Fruit fly (Drosophila melanogaster) whole organism, embryonic: ENCODE data around the gene Cpr65Aw.
A peak's percentile ranks its signal among the peaks of the same experiment; 100 is the strongest.

Experiments
- ATbp ChIP-seq: fragments of 200-800 bp; sonication (Bioruptor generic); optimal IDR thresholded peaks from 2 replicates; lab custom pipeline; 2017; ENCODE audit warnings: missing biosample characterization, mild to moderate bottlenecking, missing genetic modification characterization, missing genetic modification reagents
- BEAF-32 ChIP-seq: fragments of 200-800 bp; sonication (Bioruptor generic); optimal IDR thresholded peaks from 3 replicates; lab custom pipeline; 2017; ENCODE audit warnings: missing biosample characterization, missing genetic modification characterization, mild to moderate bottlenecking, moderate library complexity, missing genetic modification reagents
- Bteb2 ChIP-seq: fragments of 200-800 bp; sonication (Bioruptor generic); optimal IDR thresholded peaks from 2 replicates; lab custom pipeline; 2016; ENCODE audit warnings: missing biosample characterization, missing genetic modification characterization
- CG10209 ChIP-seq: fragments of 200-800 bp; sonication (Bioruptor generic); optimal IDR thresholded peaks from 3 replicates; lab custom pipeline; 2017; ENCODE audit warnings: missing biosample characterization, mild to moderate bottlenecking, missing genetic modification characterization, missing genetic modification reagents
- CG10543 ChIP-seq: fragments of 200-800 bp; sonication (Bioruptor generic); optimal IDR thresholded peaks from 3 replicates; lab custom pipeline; 2017; ENCODE audit warnings: missing biosample characterization, mild to moderate bottlenecking, missing genetic modification characterization, moderate library complexity
- CG11695 ChIP-seq: fragments of 200-800 bp; sonication (Bioruptor generic); IDR thresholded peaks from 3 replicates; pipeline ENCODE4 v1.3.6; 2022; ENCODE audit warnings: missing biosample characterization, missing genetic modification characterization
- CG14860 ChIP-seq: fragments of 200-800 bp; sonication (Bioruptor generic); IDR thresholded peaks from 3 replicates; pipeline ENCODE4 v1.3.6; 2022; ENCODE audit warnings: missing biosample characterization, missing genetic modification characterization; ENCODE audit not compliant: partially characterized antibody
- CG15073 ChIP-seq: fragments of 200-800 bp; sonication (Bioruptor generic); optimal IDR thresholded peaks from 2 replicates; lab custom pipeline; 2016; ENCODE audit warnings: missing biosample characterization, missing genetic modification characterization
- CG16863 ChIP-seq: fragments of 200-800 bp; sonication (Bioruptor generic); optimal IDR thresholded peaks from 3 replicates; lab custom pipeline; 2016; ENCODE audit warnings: missing biosample characterization, missing genetic modification characterization
- CG1832 ChIP-seq: fragments of 200-800 bp; sonication (Bioruptor generic); optimal IDR thresholded peaks from 2 replicates; lab custom pipeline; 2017; ENCODE audit warnings: missing biosample characterization, mild to moderate bottlenecking, missing genetic modification characterization, inconsistent platforms
- CG2129 ChIP-seq: fragments of 200-800 bp; sonication (Bioruptor generic); IDR thresholded peaks from 2 replicates; pipeline ENCODE4 v1.3.6; 2022; ENCODE audit warnings: missing biosample characterization, missing genetic modification characterization; ENCODE audit not compliant: partially characterized antibody
- CG3163 ChIP-seq: fragments of 200-800 bp; sonication (Bioruptor generic); optimal IDR thresholded peaks from 3 replicates; lab custom pipeline; 2016; ENCODE audit warnings: missing biosample characterization, missing genetic modification characterization
- CG34422 ChIP-seq: fragments of 200-800 bp; sonication (Bioruptor generic); IDR thresholded peaks from 3 replicates; pipeline ENCODE4 v1.3.6; 2022; ENCODE audit warnings: missing biosample characterization, missing genetic modification characterization
- CG8089 ChIP-seq: fragments of 200-800 bp; sonication (Bioruptor generic); optimal IDR thresholded peaks from 3 replicates; lab custom pipeline; 2016; ENCODE audit warnings: missing biosample characterization, missing genetic modification characterization
- CG8359 ChIP-seq: fragments of 200-800 bp; sonication (Bioruptor generic); optimal IDR thresholded peaks from 2 replicates; lab custom pipeline; 2017; ENCODE audit warnings: missing biosample characterization, mild to moderate bottlenecking, missing genetic modification characterization, borderline replicate concordance
- CG8924 ChIP-seq: fragments of 200-800 bp; optimal IDR thresholded peaks from 3 replicates; lab custom pipeline; 2019; ENCODE audit warnings: missing biosample characterization, mild to moderate bottlenecking, missing genetic modification characterization, moderate library complexity
- CG9215 ChIP-seq: fragments of 200-800 bp; sonication (Bioruptor generic); IDR thresholded peaks from 2 replicates; pipeline ENCODE4 v1.3.6; 2022; ENCODE audit warnings: missing biosample characterization, missing genetic modification characterization
- CG9727 ChIP-seq: fragments of 200-800 bp; sonication (Bioruptor generic); optimal IDR thresholded peaks from 3 replicates; lab custom pipeline; 2017; ENCODE audit warnings: missing biosample characterization, mild to moderate bottlenecking, missing genetic modification characterization
- CrebB ChIP-seq: fragments of 200-800 bp; sonication (Bioruptor generic); optimal IDR thresholded peaks from 3 replicates; lab custom pipeline; 2018; ENCODE audit warnings: missing biosample characterization, mild to moderate bottlenecking, missing genetic modification characterization
- D19A ChIP-seq: fragments of 200-800 bp; optimal IDR thresholded peaks from 3 replicates; lab custom pipeline; 2019; ENCODE audit warnings: missing biosample characterization, mild to moderate bottlenecking, missing genetic modification characterization, moderate library complexity
- Dp ChIP-seq: fragments of 200-800 bp; sonication (Bioruptor generic); optimal IDR thresholded peaks from 2 replicates; lab custom pipeline; 2018; ENCODE audit warnings: missing biosample characterization, mild to moderate bottlenecking, missing genetic modification characterization, moderate library complexity
- Fer1 ChIP-seq: fragments of 200-800 bp; sonication (Bioruptor generic); optimal IDR thresholded peaks from 2 replicates; lab custom pipeline; 2017; ENCODE audit warnings: missing biosample characterization, mild to moderate bottlenecking, missing genetic modification characterization
- HLH3B ChIP-seq: fragments of 200-800 bp; sonication (Bioruptor generic); IDR thresholded peaks from 2 replicates; pipeline ENCODE4 v1.3.6; 2022; ENCODE audit warnings: missing biosample characterization, missing genetic modification characterization
- Hr51 ChIP-seq, 2 experiments: fragments of 200-800 bp; sonication (Bioruptor generic); optimal IDR thresholded peaks; 2 replicates in 1 of 2; 3 replicates in 1 of 2; lab custom pipeline; 2016 to 2018; ENCODE audit warnings: missing biosample characterization in 2 of 2, missing genetic modification characterization in 2 of 2, mild to moderate bottlenecking in 1 of 2, moderate library complexity in 1 of 2
- Mes4 ChIP-seq: fragments of 200-800 bp; sonication (Bioruptor generic); optimal IDR thresholded peaks from 2 replicates; lab custom pipeline; 2016; ENCODE audit warnings: missing biosample characterization, missing genetic modification characterization
- NC2β ChIP-seq: fragments of 200-800 bp; sonication (Bioruptor generic); optimal IDR thresholded peaks from 2 replicates; lab custom pipeline; 2016; ENCODE audit warnings: missing biosample characterization, missing genetic modification characterization
- ac ChIP-seq: fragments of 200-800 bp; sonication (Bioruptor generic); optimal IDR thresholded peaks from 3 replicates; lab custom pipeline; 2017; ENCODE audit warnings: missing biosample characterization, mild to moderate bottlenecking, missing genetic modification characterization
- ap ChIP-seq: fragments of 200-800 bp; sonication (Bioruptor generic); IDR thresholded peaks from 2 replicates; pipeline ENCODE4 v1.3.6; 2022; ENCODE audit warnings: missing biosample characterization, missing genetic modification characterization
- ase ChIP-seq: fragments of 200-800 bp; sonication (Bioruptor generic); IDR thresholded peaks from 3 replicates; pipeline ENCODE4 v1.3.6; 2022; ENCODE audit warnings: missing biosample characterization, missing genetic modification characterization
- ash1 ChIP-seq: fragments of 200-800 bp; sonication (Bioruptor generic); optimal IDR thresholded peaks from 2 replicates; lab custom pipeline; 2018; ENCODE audit warnings: missing biosample characterization, mild to moderate bottlenecking, missing genetic modification characterization
- corto ChIP-seq: fragments of 200-800 bp; sonication (Bioruptor generic); optimal IDR thresholded peaks from 2 replicates; lab custom pipeline; 2016; ENCODE audit warnings: missing biosample characterization, mild to moderate bottlenecking, missing genetic modification characterization, moderate library complexity
- crol ChIP-seq: fragments of 200-800 bp; sonication (Bioruptor generic); IDR thresholded peaks from 2 replicates; pipeline ENCODE4 v1.3.6; 2022; ENCODE audit warnings: missing biosample characterization, missing genetic modification characterization
- emc ChIP-seq: fragments of 200-800 bp; sonication (Bioruptor generic); optimal IDR thresholded peaks from 2 replicates; lab custom pipeline; 2016; ENCODE audit warnings: missing biosample characterization, missing genetic modification characterization
- ems ChIP-seq: fragments of 200-800 bp; sonication (Bioruptor generic); optimal IDR thresholded peaks from 3 replicates; lab custom pipeline; 2016; ENCODE audit warnings: missing biosample characterization, missing genetic modification characterization
- en ChIP-seq: fragments of 200-800 bp; sonication (Bioruptor generic); optimal IDR thresholded peaks from 2 replicates; lab custom pipeline; 2016; ENCODE audit warnings: missing biosample characterization, missing genetic modification characterization
- hkb ChIP-seq, 2 experiments: fragments of 200-800 bp in 1 of 2; fragments of >200 bp in 1 of 2; sonication (Bioruptor generic) in 1 of 2; IDR thresholded peaks in 1 of 2; optimal IDR thresholded peaks in 1 of 2; 2 replicates each; pipeline versions ENCODE4 v1.3.6 to Lab custom; 2017 to 2022; ENCODE audit warnings: missing biosample characterization in 1 of 2, missing genetic modification characterization in 1 of 2
- lab ChIP-seq: fragments of 200-800 bp; sonication (Bioruptor generic); optimal IDR thresholded peaks from 3 replicates; lab custom pipeline; 2017; ENCODE audit warnings: missing biosample characterization, missing genetic modification characterization, mild to moderate bottlenecking, moderate library complexity, missing genetic modification reagents
- lilli ChIP-seq: fragments of 200-800 bp; sonication (Bioruptor generic); optimal IDR thresholded peaks from 3 replicates; lab custom pipeline; 2016; ENCODE audit warnings: missing biosample characterization, missing genetic modification characterization
- oc ChIP-seq: fragments of 200-800 bp; sonication (Bioruptor generic); optimal IDR thresholded peaks from 2 replicates; lab custom pipeline; 2018; ENCODE audit warnings: missing biosample characterization, mild to moderate bottlenecking, missing genetic modification characterization, moderate library complexity
- onecut ChIP-seq: fragments of 200-800 bp; sonication (Bioruptor generic); IDR thresholded peaks from 2 replicates; pipeline ENCODE4 v1.3.6; 2022; ENCODE audit warnings: missing biosample characterization, missing genetic modification characterization
- pb ChIP-seq: fragments of 200-800 bp; sonication (Bioruptor generic); optimal IDR thresholded peaks from 3 replicates; lab custom pipeline; 2016; ENCODE audit warnings: missing biosample characterization, missing genetic modification characterization
- pum ChIP-seq: fragments of 200-800 bp; sonication (Bioruptor generic); optimal IDR thresholded peaks from 2 replicates; lab custom pipeline; 2016; ENCODE audit warnings: missing biosample characterization, missing genetic modification characterization
- sc ChIP-seq, 3 experiments: fragments of >200 bp in 2 of 3; fragments of 200-800 bp in 1 of 3; sonication (Bioruptor generic) in 1 of 3; optimal IDR thresholded peaks; 2 replicates in 2 of 3; 3 replicates in 1 of 3; lab custom pipeline; 2017; ENCODE audit warnings: mild to moderate bottlenecking in 1 of 3, missing biosample characterization in 1 of 3, missing genetic modification characterization in 1 of 3, missing genetic modification reagents in 1 of 3
- sd ChIP-seq: fragments of 200-800 bp; sonication (Bioruptor generic); optimal IDR thresholded peaks from 3 replicates; lab custom pipeline; 2018; ENCODE audit warnings: missing biosample characterization, mild to moderate bottlenecking, missing genetic modification characterization, moderate library complexity
- sr ChIP-seq: fragments of 200-800 bp; sonication (Bioruptor generic); IDR thresholded peaks from 3 replicates; pipeline ENCODE4 v1.3.6; 2022; ENCODE audit warnings: missing biosample characterization, missing genetic modification characterization
- tio ChIP-seq: fragments of 200-800 bp; sonication (Bioruptor generic); optimal IDR thresholded peaks from 2 replicates; lab custom pipeline; 2017; ENCODE audit warnings: missing biosample characterization, missing genetic modification characterization, inconsistent platforms
- twi ChIP-seq: fragments of 200-800 bp; optimal IDR thresholded peaks from 2 replicates; lab custom pipeline; 2019; ENCODE audit warnings: missing biosample characterization, mild to moderate bottlenecking, missing genetic modification characterization, moderate library complexity
- tx ChIP-seq: fragments of 200-800 bp; sonication (Bioruptor generic); optimal IDR thresholded peaks from 2 replicates; lab custom pipeline; 2016; ENCODE audit warnings: missing biosample characterization, missing genetic modification characterization
- wor ChIP-seq: fragments of 200-800 bp; sonication (Bioruptor generic); IDR thresholded peaks from 2 replicates; pipeline ENCODE4 v1.3.6; 2022; ENCODE audit warnings: missing biosample characterization, missing genetic modification characterization
- yki ChIP-seq: fragments of >200 bp; optimal IDR thresholded peaks from 3 replicates; lab custom pipeline; 2018

Gene Cpr65Aw

dm6 chr3L:6094697-6095096 is 47.5 kb downstream of the Cpr65Aw start, which contains the start of the genes CG10467 and loj (continued):
- TF ChIP-seq lilli (GFP tag; lab: Kevin White, UChicago) (peak; percentile 95), yki (lab: Kevin White, UChicago) (no peak), ATbp (GFP tag; lab: Kevin White, UChicago) (peak; percentile 85), CG2129 (GFP tag; lab: Robert Waterston, UW) (peak; percentile 63), ems (GFP tag; lab: Kevin White, UChicago) (peak; percentile 88), Bteb2 (GFP tag; lab: Kevin White, UChicago) (peak; percentile 90), sr (GFP tag; lab: Robert Waterston, UW) (peak; percentile 63; the same call in 1 of the 3 replicates), D19A (tag; lab: Kevin White, UChicago) (peak; percentile 87), Dp (GFP tag; lab: Kevin White, UChicago) (peak; percentile 72), HLH3B (GFP tag; lab: Robert Waterston, UW) (peak; percentile 97), CrebB (tag; lab: Kevin White, UChicago) (peak; percentile 78), corto (GFP tag; lab: Kevin White, UChicago) (no peak), tio (peak; percentile 96), CG11695 (GFP tag; lab: Robert Waterston, UW) (peak; percentile 89), CG8359 (GFP tag; lab: Kevin White, UChicago) (peak; percentile 67), CG1832 (GFP tag; lab: Kevin White, UChicago) (no peak), ap (GFP tag; lab: Robert Waterston, UW) (peak; percentile 92), Mes4 (GFP tag; lab: Kevin White, UChicago) (peak; percentile 28), ac (GFP tag; lab: Kevin White, UChicago) (peak; percentile 72), Hr51 (GFP tag; optimal IDR thresholded peaks at IDR 0.05; lab: Kevin White, UChicago) (peak; percentile 91 to 95), CG16863 (peak; percentile 67), onecut (GFP tag; lab: Robert Waterston, UW) (peak; percentile 82), CG9727 (GFP tag; lab: Kevin White, UChicago) (peak; percentile 96), sc (optimal IDR thresholded peaks at IDR 0.05; lab: Kevin White, UChicago) (no peak), sc (GFP tag; optimal IDR thresholded peaks at IDR 0.05; lab: Kevin White, UChicago) (peak; percentile 85), en (GFP tag; lab: Kevin White, UChicago) (peak; percentile 44), CG14860 (GFP tag; lab: Robert Waterston, UW) (peak; percentile 61; the same call in 2 of the 3 replicates), Fer1 (peak; percentile 90), CG3163 (GFP tag; lab: Kevin White, UChicago) (peak; percentile 56), CG8089 (GFP tag; lab: Kevin White, UChicago) (peak; percentile 68), pum (peak; percentile 83), NC2β (GFP tag; lab: Kevin White, UChicago) (peak; percentile 65), lab (GFP tag; lab: Kevin White, UChicago) (peak; percentile 94), hkb (optimal IDR thresholded peaks at IDR 0.05; lab: Kevin White, UChicago) (no peak), hkb (GFP tag; IDR thresholded peaks at IDR 0.05; lab: Robert Waterston, UW) (peak; percentile 90), wor (GFP tag; lab: Robert Waterston, UW) (peak; percentile 95), twi (peak; percentile 94), ash1 (GFP tag; lab: Kevin White, UChicago) (peak; percentile 19), sd (peak; percentile 90), CG10543 (GFP tag; lab: Kevin White, UChicago) (peak; percentile 91), tx (peak; percentile 80), BEAF-32 (GFP tag; lab: Kevin White, UChicago) (peak; percentile 85), pb (GFP tag; lab: Kevin White, UChicago) (peak; percentile 2), crol (GFP tag; lab: Robert Waterston, UW) (peak; percentile 47; the same call in 1 of the 2 replicates), oc (peak; percentile 94), CG15073 (GFP tag; lab: Kevin White, UChicago) (peak; percentile 93), CG8924 (tag; lab: Kevin White, UChicago) (peak; percentile 96), emc (GFP tag; lab: Kevin White, UChicago) (peak; percentile 72), CG10209 (GFP tag; lab: Kevin White, UChicago) (peak; percentile 95), CG34422 (GFP tag; lab: Robert Waterston, UW) (peak; percentile 98), CG9215 (GFP tag; lab: Robert Waterston, UW) (peak; percentile 96), ase (GFP tag; lab: Robert Waterston, UW) (peak; percentile 96)
